Fruit fly (Drosophila melanogaster) whole organism, prepupa: Measurements from ENCODE around the gene Nfs1.

Source experiments
- Blimp-1 ChIP-seq: fragments of 200-800 bp; sonication (Bioruptor generic); optimal IDR thresholded peaks from 3 replicates; lab custom pipeline; 2017; ENCODE audit warnings: missing biosample characterization, missing genetic modification characterization, mild to moderate bottlenecking, moderate library complexity, missing genetic modification reagents
- CG10669 ChIP-seq: fragments of 200-800 bp; sonication (Bioruptor generic); optimal IDR thresholded peaks from 3 replicates; lab custom pipeline; 2018; ENCODE audit warnings: missing biosample characterization, mild to moderate bottlenecking, missing genetic modification characterization, moderate library complexity
- CG11294 ChIP-seq: fragments of 200-800 bp; sonication (Bioruptor generic); IDR thresholded peaks from 2 replicates; pipeline ENCODE4 v1.3.6; 2022; ENCODE audit warnings: missing biosample characterization, missing genetic modification characterization
- CG11762 ChIP-seq: fragments of 200-800 bp; sonication (Bioruptor generic); optimal IDR thresholded peaks from 3 replicates; lab custom pipeline; 2016; ENCODE audit warnings: missing biosample characterization, missing genetic modification characterization; ENCODE audit not compliant: insufficient read depth
- CG11902 ChIP-seq: fragments of 200-800 bp; sonication (Bioruptor generic); optimal IDR thresholded peaks from 3 replicates; lab custom pipeline; 2016; ENCODE audit warnings: missing biosample characterization, missing genetic modification characterization
- CG15336 ChIP-seq: fragments of 200-800 bp; sonication (Bioruptor generic); IDR thresholded peaks from 2 replicates; pipeline ENCODE4 v1.3.6; 2022; ENCODE audit warnings: missing biosample characterization, missing genetic modification characterization
- CG1621 ChIP-seq: fragments of 200-800 bp; sonication (Bioruptor generic); optimal IDR thresholded peaks from 3 replicates; lab custom pipeline; 2018; ENCODE audit warnings: missing biosample characterization, mild to moderate bottlenecking, missing genetic modification characterization
- CG16779 ChIP-seq: fragments of 200-800 bp; sonication (Bioruptor generic); optimal IDR thresholded peaks from 3 replicates; lab custom pipeline; 2017; ENCODE audit warnings: missing biosample characterization, mild to moderate bottlenecking, missing genetic modification characterization
- CG3032 ChIP-seq: fragments of 200-800 bp; optimal IDR thresholded peaks from 2 replicates; lab custom pipeline; 2019; ENCODE audit warnings: missing biosample characterization, mild to moderate bottlenecking, missing genetic modification characterization, moderate library complexity
- CG31627 ChIP-seq: fragments of 200-800 bp; sonication (Bioruptor generic); optimal IDR thresholded peaks from 3 replicates; lab custom pipeline; 2016; ENCODE audit warnings: missing biosample characterization, missing genetic modification characterization
- CG32006 ChIP-seq: fragments of 200-800 bp; sonication (Bioruptor generic); optimal IDR thresholded peaks from 3 replicates; lab custom pipeline; 2017; ENCODE audit warnings: missing biosample characterization, mild to moderate bottlenecking, missing genetic modification characterization
- CG34406 ChIP-seq: fragments of 200-800 bp; sonication (Bioruptor generic); optimal IDR thresholded peaks from 3 replicates; lab custom pipeline; 2016; ENCODE audit warnings: missing biosample characterization, missing genetic modification characterization
- CG3919 ChIP-seq: fragments of 200-800 bp; sonication (Bioruptor generic); optimal IDR thresholded peaks from 3 replicates; lab custom pipeline; 2016; ENCODE audit warnings: missing biosample characterization, missing genetic modification characterization
- CG6276 ChIP-seq: fragments of 200-800 bp; sonication (Bioruptor generic); optimal IDR thresholded peaks from 2 replicates; lab custom pipeline; 2017; ENCODE audit warnings: missing biosample characterization, mild to moderate bottlenecking, missing genetic modification characterization
- CG6792 ChIP-seq: fragments of 200-800 bp; sonication (Bioruptor generic); optimal IDR thresholded peaks from 3 replicates; lab custom pipeline; 2016; ENCODE audit warnings: missing biosample characterization, missing genetic modification characterization
- CG6808 ChIP-seq: fragments of 200-800 bp; sonication (Bioruptor generic); optimal IDR thresholded peaks from 3 replicates; lab custom pipeline; 2017; ENCODE audit warnings: missing biosample characterization, missing genetic modification characterization, mild to moderate bottlenecking, moderate library complexity, missing genetic modification reagents
- CG6854 ChIP-seq: fragments of 200-800 bp; sonication (Bioruptor generic); optimal IDR thresholded peaks from 2 replicates; lab custom pipeline; 2017; ENCODE audit warnings: missing biosample characterization, mild to moderate bottlenecking, missing genetic modification characterization
- CG7368 ChIP-seq: fragments of 200-800 bp; sonication (Bioruptor generic); optimal IDR thresholded peaks from 3 replicates; lab custom pipeline; 2016; ENCODE audit warnings: missing biosample characterization, missing genetic modification characterization
- CG8119 ChIP-seq: fragments of 200-800 bp; sonication (Bioruptor generic); IDR thresholded peaks from 3 replicates; pipeline ENCODE4 v1.3.6; 2022; ENCODE audit warnings: missing biosample characterization, missing genetic modification characterization
- CG8319 ChIP-seq: fragments of 200-800 bp; sonication (Bioruptor generic); optimal IDR thresholded peaks from 3 replicates; lab custom pipeline; 2016; ENCODE audit warnings: missing biosample characterization, missing genetic modification characterization
- CG8632 ChIP-seq: fragments of 200-800 bp; sonication (Bioruptor generic); optimal IDR thresholded peaks from 3 replicates; lab custom pipeline; 2016; ENCODE audit warnings: missing biosample characterization, missing genetic modification characterization
- Eip75B ChIP-seq: fragments of 200-800 bp; sonication (Bioruptor generic); optimal IDR thresholded peaks from 3 replicates; lab custom pipeline; 2016; ENCODE audit warnings: missing biosample characterization, missing genetic modification characterization
- Eip78C ChIP-seq: fragments of 200-800 bp; sonication (Bioruptor generic); peaks from one replicate; lab custom pipeline; 2016; ENCODE audit warnings: missing biosample characterization, missing genetic modification characterization
- Eip93F ChIP-seq: fragments of 200-800 bp; sonication (Bioruptor generic); optimal IDR thresholded peaks from 2 replicates; lab custom pipeline; 2016; ENCODE audit warnings: missing biosample characterization, mild to moderate bottlenecking, missing genetic modification characterization
- Ets96B ChIP-seq: fragments of 200-800 bp; optimal IDR thresholded peaks from 2 replicates; lab custom pipeline; 2019; ENCODE audit warnings: missing biosample characterization, mild to moderate bottlenecking, missing genetic modification characterization, moderate library complexity
- Gug ChIP-seq: fragments of 200-800 bp; sonication (Bioruptor generic); IDR thresholded peaks from 2 replicates; pipeline ENCODE4 v1.3.6; 2022; ENCODE audit warnings: missing biosample characterization, missing genetic modification characterization
- Hr4 ChIP-seq: fragments of 200-800 bp; sonication (Bioruptor generic); optimal IDR thresholded peaks from 3 replicates; lab custom pipeline; 2016; ENCODE audit warnings: missing biosample characterization, missing genetic modification characterization
- Met ChIP-seq: fragments of 200-800 bp; sonication (Bioruptor generic); optimal IDR thresholded peaks from 3 replicates; lab custom pipeline; 2016; ENCODE audit warnings: missing biosample characterization, missing genetic modification characterization
- Smox ChIP-seq: fragments of 200-800 bp; sonication (Bioruptor generic); optimal IDR thresholded peaks from 3 replicates; lab custom pipeline; 2016; ENCODE audit warnings: missing biosample characterization, missing genetic modification characterization
- Sox14 ChIP-seq: fragments of 200-800 bp; sonication (Bioruptor generic); optimal IDR thresholded peaks from 3 replicates; lab custom pipeline; 2016; ENCODE audit warnings: missing biosample characterization, missing genetic modification characterization
- Sox15 ChIP-seq: fragments of 200-800 bp; sonication (Bioruptor generic); optimal IDR thresholded peaks from 3 replicates; lab custom pipeline; 2016; ENCODE audit warnings: missing biosample characterization, missing genetic modification characterization
- achi ChIP-seq: fragments of 200-800 bp; sonication (Bioruptor generic); optimal IDR thresholded peaks from 3 replicates; lab custom pipeline; 2016; ENCODE audit warnings: missing biosample characterization, missing genetic modification characterization
- acj6 ChIP-seq: fragments of 200-800 bp; sonication (Bioruptor generic); optimal IDR thresholded peaks from 3 replicates; lab custom pipeline; 2016; ENCODE audit warnings: missing biosample characterization, missing genetic modification characterization
- cyc ChIP-seq: fragments of 200-800 bp; sonication (Bioruptor generic); optimal IDR thresholded peaks from 3 replicates; lab custom pipeline; 2016; ENCODE audit warnings: missing biosample characterization, missing genetic modification characterization
- dac ChIP-seq: fragments of 200-800 bp; sonication (Bioruptor generic); optimal IDR thresholded peaks from 2 replicates; lab custom pipeline; 2017; ENCODE audit warnings: missing biosample characterization, mild to moderate bottlenecking, missing genetic modification characterization
- dsx ChIP-seq: fragments of 200-800 bp; optimal IDR thresholded peaks from 3 replicates; lab custom pipeline; 2019; ENCODE audit warnings: missing biosample characterization, mild to moderate bottlenecking, missing genetic modification characterization, moderate library complexity; ENCODE audit not compliant: poor library complexity, severe bottlenecking
- eg ChIP-seq: fragments of 200-800 bp; sonication (Bioruptor generic); IDR thresholded peaks from 3 replicates; pipeline ENCODE4 v1.3.6; 2022; ENCODE audit warnings: missing biosample characterization, missing genetic modification characterization
- esn ChIP-seq: fragments of 200-800 bp; sonication (Bioruptor generic); optimal IDR thresholded peaks from 2 replicates; lab custom pipeline; 2016; ENCODE audit warnings: missing biosample characterization, mild to moderate bottlenecking, missing genetic modification characterization, moderate library complexity
- fd59A ChIP-seq: fragments of 200-800 bp; sonication (Bioruptor generic); optimal IDR thresholded peaks from 2 replicates; lab custom pipeline; 2017; ENCODE audit warnings: missing biosample characterization, mild to moderate bottlenecking, missing genetic modification characterization, missing genetic modification reagents
- fd85E ChIP-seq: fragments of 200-800 bp; sonication (Bioruptor generic); optimal IDR thresholded peaks from 3 replicates; lab custom pipeline; 2016; ENCODE audit warnings: missing biosample characterization, missing genetic modification characterization
- lz ChIP-seq: fragments of 200-800 bp; sonication (Bioruptor generic); optimal IDR thresholded peaks from 3 replicates; lab custom pipeline; 2016; ENCODE audit warnings: missing biosample characterization, missing genetic modification characterization
- net ChIP-seq: fragments of 200-800 bp; sonication (Bioruptor generic); optimal IDR thresholded peaks from 3 replicates; lab custom pipeline; 2016; ENCODE audit warnings: missing biosample characterization, missing genetic modification characterization
- pdm3 ChIP-seq: fragments of 200-800 bp; sonication (Bioruptor generic); optimal IDR thresholded peaks from 3 replicates; lab custom pipeline; 2016; ENCODE audit warnings: missing biosample characterization, missing genetic modification characterization
- salr ChIP-seq, 2 experiments: fragments of 200-800 bp; sonication (Bioruptor generic); optimal IDR thresholded peaks; 3 replicates each; lab custom pipeline; 2016 to 2018; ENCODE audit warnings: missing biosample characterization in 2 of 2, missing genetic modification characterization in 2 of 2, mild to moderate bottlenecking in 1 of 2
- svp ChIP-seq: fragments of 200-800 bp; sonication (Bioruptor generic); peaks from one replicate; lab custom pipeline; 2016; ENCODE audit warnings: missing biosample characterization, missing genetic modification characterization
- vri ChIP-seq: fragments of 200-800 bp; sonication (Bioruptor generic); optimal IDR thresholded peaks from 3 replicates; lab custom pipeline; 2016; ENCODE audit warnings: missing biosample characterization, mild to moderate bottlenecking, missing genetic modification characterization

The Nfs1 gene

DNA sequence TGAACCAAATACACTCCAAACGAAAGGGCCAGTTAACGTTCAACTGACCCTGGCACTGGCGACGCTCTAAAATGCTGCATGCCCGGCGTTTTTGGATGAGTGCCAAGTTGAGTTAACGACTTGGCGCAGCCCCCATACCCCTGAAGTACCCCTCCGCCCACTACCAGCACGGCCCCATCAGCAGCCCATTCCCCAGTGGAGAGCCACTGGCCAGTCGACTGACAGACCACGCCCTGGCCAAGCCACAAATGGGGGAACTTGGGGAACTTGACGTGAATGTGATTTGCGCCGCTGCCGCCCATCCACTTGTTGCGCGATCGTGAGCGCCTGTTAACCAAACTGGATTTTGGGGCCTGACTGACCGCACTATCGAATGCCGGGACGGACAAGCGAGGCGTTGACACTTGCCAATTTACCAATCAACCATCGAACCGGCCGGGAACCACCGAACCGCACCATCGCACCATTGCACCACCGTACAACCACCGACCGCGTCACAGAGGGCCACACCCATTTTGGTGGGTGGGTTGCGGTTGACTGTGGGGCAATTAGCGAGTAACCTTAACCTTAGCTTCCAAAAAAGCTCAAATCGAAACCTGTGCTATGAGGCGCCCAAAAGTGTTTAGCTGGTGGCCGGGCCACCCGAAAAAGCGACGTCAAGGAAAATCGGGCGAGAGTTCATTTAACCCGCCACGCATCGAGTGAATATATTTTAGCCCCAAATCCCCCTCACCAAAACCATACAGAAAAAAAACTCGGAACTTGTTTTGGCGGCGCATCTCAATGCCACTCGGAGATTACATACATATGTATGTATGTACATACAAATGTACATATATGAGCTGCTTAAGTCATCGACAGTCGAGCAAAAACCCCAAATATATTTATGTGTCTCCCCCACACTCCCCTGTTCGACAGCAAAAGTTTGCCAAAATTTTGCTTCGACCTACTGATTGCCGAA is 6.3 kb downstream of the Nfs1 start:
- peak; percentile 81 for TF ChIP-seq Blimp-1 (GFP tag; lab: Kevin White, UChicago)
- peak; percentile 75 for TF ChIP-seq CG1621 (tag; lab: Kevin White, UChicago)
- TF ChIP-seq Smox (GFP tag; lab: Kevin White, UChicago), result no peak
- TF ChIP-seq CG11902 (GFP tag; lab: Kevin White, UChicago), result no peak
- no peak for TF ChIP-seq lz (GFP tag; lab: Kevin White, UChicago)
- TF ChIP-seq CG32006 (GFP tag; lab: Kevin White, UChicago), result no peak
- no peak for TF ChIP-seq CG31627 (GFP tag; lab: Kevin White, UChicago)
- no peak for TF ChIP-seq CG8319 (GFP tag; lab: Kevin White, UChicago)
- no peak for TF ChIP-seq CG6792 (GFP tag; lab: Kevin White, UChicago)
- TF ChIP-seq CG8632 (GFP tag; lab: Kevin White, UChicago), result no peak
- no peak for TF ChIP-seq eg (GFP tag; lab: Robert Waterston, UW)
- peak; percentile 55 for TF ChIP-seq CG6854
- TF ChIP-seq Eip78C, result peak; percentile 56
- TF ChIP-seq Eip75B (GFP tag; lab: Kevin White, UChicago), result no peak
- no peak for TF ChIP-seq pdm3
- no peak for TF ChIP-seq CG11294
- TF ChIP-seq CG6276 (GFP tag; lab: Kevin White, UChicago), result peak; percentile 14
- TF ChIP-seq CG16779 (tag; lab: Kevin White, UChicago), result no peak
- no peak for TF ChIP-seq CG7368
- TF ChIP-seq Ets96B (tag; lab: Kevin White, UChicago), result no peak
- TF ChIP-seq Eip93F, result no peak
- TF ChIP-seq dsx (GFP tag; lab: Kevin White, UChicago), result peak; percentile 80
- no peak for TF ChIP-seq Sox15
- TF ChIP-seq acj6 (GFP tag; lab: Kevin White, UChicago), result no peak
- TF ChIP-seq net (GFP tag; lab: Kevin White, UChicago), result no peak
- TF ChIP-seq CG10669 (GFP tag; lab: Kevin White, UChicago), result no peak
- TF ChIP-seq dac (GFP tag; lab: Kevin White, UChicago), result no peak
- no peak for TF ChIP-seq achi
- peak; percentile 93 for TF ChIP-seq svp
- no peak for TF ChIP-seq CG3032 (tag; lab: Kevin White, UChicago)
- TF ChIP-seq Gug (GFP tag; lab: Robert Waterston, UW), result no peak
- TF ChIP-seq Met (GFP tag; lab: Kevin White, UChicago), result no peak
- no peak for TF ChIP-seq fd85E (GFP tag; lab: Kevin White, UChicago)
- TF ChIP-seq CG34406 (GFP tag; lab: Kevin White, UChicago), result no peak
- no peak for TF ChIP-seq esn
- TF ChIP-seq cyc (GFP tag; lab: Kevin White, UChicago), result no peak

dm6 chr2L:12006397-12007330 is 7.2 kb downstream of the Nfs1 start:
- TF ChIP-seq CG8119 (no peak), fd59A (peak; percentile 81), Hr4 (peak; percentile 69), vri (GFP tag; lab: Kevin White, UChicago) (no peak), CG3032 (tag; lab: Kevin White, UChicago) (peak; percentile 95), Ets96B (tag; lab: Kevin White, UChicago) (peak; percentile 95), CG32006 (GFP tag; lab: Kevin White, UChicago) (peak; percentile 93), dac (GFP tag; lab: Kevin White, UChicago) (peak; percentile 57), Sox14 (GFP tag; lab: Kevin White, UChicago) (peak; percentile 59), CG15336 (no peak), CG8319 (GFP tag; lab: Kevin White, UChicago) (peak; percentile 76), CG6808 (peak; percentile 93), svp (peak; percentile 98), CG11762 (GFP tag; lab: Kevin White, UChicago) (peak; percentile 84), CG3919 (GFP tag; lab: Kevin White, UChicago) (peak; percentile 83), Met (GFP tag; lab: Kevin White, UChicago) (peak; percentile 74), achi (peak; percentile 89), Sox15 (peak; percentile 78), net (GFP tag; lab: Kevin White, UChicago) (peak; percentile 82), salr (GFP tag; optimal IDR thresholded peaks at IDR 0.05; lab: Kevin White, UChicago) (peak; percentile 24 to 94), CG6792 (GFP tag; lab: Kevin White, UChicago) (peak; percentile 85)
